Fruit fly (Drosophila melanogaster): Measurements from ENCODE around the gene dan.

The dan gene

DNA sequence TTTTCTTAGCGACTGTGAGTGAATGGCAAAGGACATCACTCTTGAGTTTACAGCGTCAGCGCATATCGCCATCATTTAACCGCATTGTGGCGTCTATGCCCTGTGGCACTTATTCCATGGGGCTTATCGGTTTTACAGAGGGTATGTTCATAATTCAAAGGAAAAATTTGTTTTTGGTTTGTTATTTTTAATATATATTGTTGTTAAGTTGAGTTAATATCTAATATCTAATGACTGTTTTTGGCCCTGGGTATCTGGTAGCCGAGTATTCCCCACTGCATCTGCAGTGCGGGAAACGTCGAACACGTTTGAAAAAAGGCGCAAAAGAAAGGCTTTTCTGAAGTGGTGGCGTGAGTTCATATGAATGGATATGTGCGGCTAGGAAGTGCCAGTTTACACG lies 5.7 kb upstream of the dan start (continued):
- TF ChIP-seq CG6813 (GFP tag; optimal IDR thresholded peaks at IDR 0.05) (peak; percentile 7), esg (GFP tag; conservative IDR thresholded peaks at IDR 0.05) (peak; percentile 49), CG8089 (GFP tag; optimal IDR thresholded peaks at IDR 0.05) (peak; percentile 43), H2.0 (GFP tag; IDR thresholded peaks at IDR 0.05) (peak; percentile 79), cwo (GFP tag; optimal IDR thresholded peaks at IDR 0.05) (no peak), vnd (GFP tag; IDR thresholded peaks at IDR 0.05; ENCODE audit: partially characterized antibody) (no peak), mam (GFP tag; optimal IDR thresholded peaks at IDR 0.05) (no peak), CG3407 (GFP tag; optimal IDR thresholded peaks at IDR 0.05) (peak; percentile 35), CG11695 (GFP tag; IDR thresholded peaks at IDR 0.05) (peak; percentile 68; the same call in 2 of the 3 replicates), Usf (GFP tag; optimal IDR thresholded peaks at IDR 0.05) (peak; percentile 68), CG7786 (GFP tag; optimal IDR thresholded peaks at IDR 0.05) (peak; percentile 25), Fer2 (tag; optimal IDR thresholded peaks at IDR 0.05) (no peak), CG8290 (GFP tag; optimal IDR thresholded peaks at IDR 0.05) (no peak), CG8290 (tag; optimal IDR thresholded peaks at IDR 0.05) (peak; percentile 14 to 22), CG14965 (GFP tag; optimal IDR thresholded peaks at IDR 0.05; ENCODE audit: borderline replicate concordance) (no peak), ranshi (GFP tag; IDR thresholded peaks at IDR 0.05) (peak; percentile 64; the same call in 1 of the 2 replicates), HLH4C (GFP tag; IDR thresholded peaks at IDR 0.05; ENCODE audit: partially characterized antibody) (no peak), klu (GFP tag; IDR thresholded peaks at IDR 0.05) (0 out of 2 replicates have a peak, but pooled peaks have one; percentile 12), B-H2 (GFP tag; optimal IDR thresholded peaks at IDR 0.05) (no peak), Scr (GFP tag; IDR thresholded peaks at IDR 0.05; ENCODE audit: partially characterized antibody) (no peak), CG15479 (GFP tag; optimal IDR thresholded peaks at IDR 0.05) (peak; percentile 42), CG6654 (GFP tag; optimal IDR thresholded peaks at IDR 0.05) (no peak), NFAT (GFP tag; IDR thresholded peaks at IDR 0.05) (no peak), CG11085 (GFP tag; IDR thresholded peaks at IDR 0.05) (no peak), CG7556 (GFP tag; optimal IDR thresholded peaks at IDR 0.05) (peak; percentile 32), lab (GFP tag; optimal IDR thresholded peaks at IDR 0.05) (peak; percentile 53), CG32532 (GFP tag; IDR thresholded peaks at IDR 0.05) (no peak), CG17361 (GFP tag; IDR thresholded peaks at IDR 0.05) (peak; percentile 56; the same call in 2 of the 3 replicates), CkIIα-i1 (GFP tag; IDR thresholded peaks at IDR 0.05) (no peak), ind (GFP tag; optimal IDR thresholded peaks at IDR 0.05) (no peak), CG32772 (GFP tag; IDR thresholded peaks at IDR 0.05) (peak; percentile 75)

DNA sequence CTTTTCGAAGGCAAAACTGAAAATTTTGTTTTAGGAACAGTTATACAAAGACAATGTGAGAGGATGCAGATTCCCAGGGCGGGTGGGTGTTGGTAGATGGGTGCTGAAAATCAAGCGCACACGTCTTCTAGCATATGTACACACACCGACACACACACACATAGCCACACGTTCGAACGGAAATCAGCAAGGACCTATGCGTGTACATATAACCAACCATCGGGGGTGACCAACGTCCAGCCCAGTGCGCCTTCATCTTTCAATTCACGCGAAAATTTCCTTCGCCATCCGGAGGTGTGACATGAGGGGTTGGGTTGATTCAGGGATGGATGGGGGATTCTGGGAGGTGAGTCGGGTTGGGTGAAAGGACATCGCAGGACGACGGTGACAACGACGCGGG lies 2.8 kb upstream of the dan start:
- peak; percentile 29 for TF ChIP-seq cg (GFP tag; optimal IDR thresholded peaks at IDR 0.05)
- peak in 1 of 2 experiments; percentile 27 for TF ChIP-seq tll (GFP tag; optimal IDR thresholded peaks at IDR 0.05)
- peak; percentile 52 for TF ChIP-seq Hey (tag; optimal IDR thresholded peaks at IDR 0.05)
- peak; percentile 83 for TF ChIP-seq pros (GFP tag; optimal IDR thresholded peaks at IDR 0.05)
- TF ChIP-seq gce (GFP tag; IDR thresholded peaks at IDR 0.05), result no peak

DNA sequence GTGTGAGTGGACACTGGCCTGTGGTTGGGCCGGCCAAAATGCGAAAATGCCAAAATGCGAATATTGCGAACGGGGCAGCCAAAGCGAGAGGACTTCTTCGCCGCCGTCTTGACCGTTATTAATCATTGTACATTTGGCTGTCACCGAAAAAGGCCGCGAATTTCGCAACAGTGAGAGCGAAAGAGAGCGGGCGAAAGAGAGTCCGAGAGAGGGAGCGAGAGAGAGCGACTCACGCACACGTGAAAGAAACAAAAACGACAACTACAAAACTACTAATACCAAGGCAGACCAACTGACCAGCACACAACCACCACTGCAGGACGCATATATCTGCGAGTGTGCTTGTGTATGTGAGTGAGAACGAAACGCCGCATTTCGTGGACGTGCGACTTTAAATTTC lies 357 bp downstream of the dan start:
- no peak for TF ChIP-seq bcd (GFP tag; optimal IDR thresholded peaks at IDR 0.05)
- TF ChIP-seq CG14014 (GFP tag; IDR thresholded peaks at IDR 0.05), result no peak
- TF ChIP-seq CG14965 (GFP tag; optimal IDR thresholded peaks at IDR 0.05; ENCODE audit: borderline replicate concordance), result no peak
- no peak for TF ChIP-seq CG13775 (GFP tag; optimal IDR thresholded peaks at IDR 0.05)
- TF ChIP-seq CG6791 (GFP tag; IDR thresholded peaks at IDR 0.05; ENCODE audit: partially characterized antibody), result 0 out of 3 replicates have a peak, but pooled peaks have one; percentile 11
- TF ChIP-seq CG10565 (GFP tag; optimal IDR thresholded peaks at IDR 0.05), result no peak
- TF ChIP-seq gsb-n (tag; optimal IDR thresholded peaks at IDR 0.05), result no peak
- no peak for TF ChIP-seq lab (GFP tag; optimal IDR thresholded peaks at IDR 0.05)
- TF ChIP-seq bbx (GFP tag; IDR thresholded peaks at IDR 0.05; ENCODE audit: partially characterized antibody), result no peak
- no peak for TF ChIP-seq CG5180 (GFP tag; optimal IDR thresholded peaks at IDR 0.05)
- TF ChIP-seq shn (GFP tag; optimal IDR thresholded peaks at IDR 0.05), result no peak
- no peak for TF ChIP-seq CG4707 (GFP tag; optimal IDR thresholded peaks at IDR 0.05)
- no peak for TF ChIP-seq CG13123 (GFP tag; optimal IDR thresholded peaks at IDR 0.05)
- no peak for TF ChIP-seq otp (GFP tag; IDR thresholded peaks at IDR 0.05)
- no peak for TF ChIP-seq hth (optimal IDR thresholded peaks at IDR 0.05)
- no peak for TF ChIP-seq Nf-YA (GFP tag; IDR thresholded peaks at IDR 0.05)

All from whole organism, embryonic.